Worm (Caenorhabditis elegans) whole organism, young adult: Measurements from ENCODE around the gene F56H9.8.

Experiments
- F23B12.7 ChIP-seq: sonication (generic microtip); optimal IDR thresholded peaks from 2 replicates; lab custom pipeline; 2017; ENCODE audit warnings: missing genetic modification characterization, mild to moderate bottlenecking, missing compliant biosample characterization, antibody characterized with exemption, moderate library complexity; ENCODE audit not compliant: insufficient read depth
- F52B5.7 ChIP-seq: sonication (generic microtip); optimal IDR thresholded peaks from 2 replicates; lab custom pipeline; 2016; ENCODE audit warnings: mild to moderate bottlenecking, missing genetic modification characterization, missing compliant biosample characterization
- egl-18 ChIP-seq: fragments of 200-800 bp; sonication (Bioruptor generic); IDR thresholded peaks from 2 replicates; pipeline ENCODE4 v1.3.6; 2022; ENCODE audit warnings: missing genetic modification reagents, missing genetic modification characterization, missing compliant biosample characterization
- nfyb-1 ChIP-seq: fragments of 200-800 bp; sonication (Bioruptor generic); IDR thresholded peaks from 2 replicates; pipeline ENCODE4 v1.3.6; 2022; ENCODE audit warnings: missing genetic modification reagents, missing genetic modification characterization, missing compliant biosample characterization
- pha-4 ChIP-seq: fragments of 150-350 bp; sonication (generic microtip); optimal IDR thresholded peaks from 2 replicates; lab custom pipeline; 2014; ENCODE audit warnings: missing biosample characterization, missing genetic modification reagents, missing genetic modification characterization
- unc-62 ChIP-seq: fragments of 150-350 bp; optimal IDR thresholded peaks from 2 replicates; lab custom pipeline; 2014; ENCODE audit warnings: missing biosample characterization, missing genetic modification reagents, missing genetic modification characterization

ce11 chrV:12624371-12624770, 20.2 kb upstream of the F56H9.8 start, which contains the start of gene F56H9.9:
- TF ChIP-seq nfyb-1 (GFP tag; lab: Robert Waterston, UW) (no peak), unc-62 (GFP tag; lab: Kevin White, UChicago) (no peak), F52B5.7 (no peak), pha-4 (no peak), egl-18 (GFP tag; lab: Robert Waterston, UW) (no peak), F23B12.7 (no peak)
